Fruit fly (Drosophila melanogaster): Measurements from ENCODE around the gene COX5A.

COX5A gene

DNA sequence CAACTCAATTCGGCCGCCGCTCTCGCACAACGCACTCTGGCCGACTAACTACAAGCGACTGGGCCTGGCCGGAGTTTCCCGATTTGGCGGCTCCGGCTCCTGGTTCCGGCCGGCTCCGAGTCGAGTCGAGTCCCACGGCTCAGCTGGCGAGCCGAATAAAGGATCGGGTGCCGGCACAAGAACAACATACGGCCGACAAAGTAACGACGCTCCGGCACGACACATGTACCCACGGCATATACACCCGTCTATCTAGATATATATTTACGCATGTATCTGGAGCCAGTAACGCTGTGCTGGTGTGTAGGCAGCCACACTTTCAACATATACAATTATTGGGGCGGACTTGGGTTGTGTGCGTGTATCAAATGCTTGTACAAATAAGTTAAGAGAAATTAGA lies 47.7 kb upstream of the COX5A start:
- TF ChIP-seq Dfd (GFP tag; optimal IDR thresholded peaks at IDR 0.05): no peak
- TF ChIP-seq rgr (GFP tag; optimal IDR thresholded peaks at IDR 0.05): no peak
- no peak for TF ChIP-seq sage (GFP tag; optimal IDR thresholded peaks at IDR 0.05)
- TF ChIP-seq h (GFP tag; optimal IDR thresholded peaks at IDR 0.05): no peak
- no peak for TF ChIP-seq lola (GFP tag; optimal IDR thresholded peaks at IDR 0.05)
- TF ChIP-seq Mio (GFP tag; optimal IDR thresholded peaks at IDR 0.05): no peak
- no peak for TF ChIP-seq sv (GFP tag; optimal IDR thresholded peaks at IDR 0.05)
- no peak for TF ChIP-seq brk (GFP tag; optimal IDR thresholded peaks at IDR 0.05)
- TF ChIP-seq dl (GFP tag; optimal IDR thresholded peaks at IDR 0.05; ENCODE audit: insufficient read depth in 1 of 2, partially characterized antibody in 2 of 2): no peak
- TF ChIP-seq psq (GFP tag; optimal IDR thresholded peaks at IDR 0.05): no peak
- no peak for TF ChIP-seq dmrt93B (GFP tag; optimal IDR thresholded peaks at IDR 0.05)
- no peak for TF ChIP-seq Dif (GFP tag; optimal IDR thresholded peaks at IDR 0.05; ENCODE audit: partially characterized antibody)
- TF ChIP-seq CrebA (GFP tag; optimal IDR thresholded peaks at IDR 0.05; ENCODE audit: borderline replicate concordance): no peak
- no peak for TF ChIP-seq Jra (GFP tag; optimal IDR thresholded peaks at IDR 0.05)
- TF ChIP-seq Hnf4 (GFP tag; optimal IDR thresholded peaks at IDR 0.05): no peak
- TF ChIP-seq br (GFP tag; optimal IDR thresholded peaks at IDR 0.05): no peak
- no peak for TF ChIP-seq jim (GFP tag; optimal IDR thresholded peaks at IDR 0.05)
- no peak for TF ChIP-seq Hr78 (GFP tag; optimal IDR thresholded peaks at IDR 0.05)
- TF ChIP-seq fru (GFP tag; optimal IDR thresholded peaks at IDR 0.05): no peak

DNA sequence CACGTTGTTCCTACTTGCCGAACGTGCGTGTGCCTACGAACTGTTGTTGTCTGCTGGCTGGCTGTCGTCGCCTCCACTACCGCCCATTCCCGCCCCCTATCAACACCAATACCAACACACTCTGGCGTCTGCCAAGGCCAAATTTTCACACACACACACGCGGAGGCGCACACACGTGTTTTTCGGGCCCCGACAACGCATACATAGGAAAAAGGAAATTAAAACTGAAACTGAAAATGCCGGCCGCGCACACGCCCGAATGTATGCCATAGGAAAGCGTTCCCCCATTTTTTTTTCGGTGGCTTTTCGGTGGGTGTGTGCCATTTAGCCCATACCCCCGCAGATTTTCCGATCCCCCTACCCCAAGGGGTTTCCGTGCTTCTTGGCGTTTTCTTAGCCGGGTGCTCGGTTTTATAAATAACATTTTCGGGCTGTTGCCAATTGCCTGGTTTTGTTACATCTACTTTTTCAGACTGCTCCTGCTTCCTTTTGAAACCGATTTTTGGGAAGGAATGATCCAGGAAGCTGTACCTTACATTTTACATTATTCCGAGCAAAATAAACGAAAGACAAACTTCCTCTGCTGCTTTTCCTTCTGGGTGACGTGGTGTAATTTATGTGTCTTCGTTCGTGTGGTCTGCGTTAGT lies 46.9 kb upstream of the COX5A start:
- TF ChIP-seq tai (GFP tag; optimal IDR thresholded peaks at IDR 0.05) (no peak), br (GFP tag; optimal IDR thresholded peaks at IDR 0.05) (no peak), lola (GFP tag; optimal IDR thresholded peaks at IDR 0.05) (no peak), Jra (GFP tag; optimal IDR thresholded peaks at IDR 0.05) (no peak), Sp1 (GFP tag; optimal IDR thresholded peaks at IDR 0.05) (no peak), woc (GFP tag; optimal IDR thresholded peaks at IDR 0.05) (no peak), N (GFP tag; optimal IDR thresholded peaks at IDR 0.05) (no peak), ey (GFP tag; optimal IDR thresholded peaks at IDR 0.05) (no peak), brk (GFP tag; optimal IDR thresholded peaks at IDR 0.05) (no peak)

DNA sequence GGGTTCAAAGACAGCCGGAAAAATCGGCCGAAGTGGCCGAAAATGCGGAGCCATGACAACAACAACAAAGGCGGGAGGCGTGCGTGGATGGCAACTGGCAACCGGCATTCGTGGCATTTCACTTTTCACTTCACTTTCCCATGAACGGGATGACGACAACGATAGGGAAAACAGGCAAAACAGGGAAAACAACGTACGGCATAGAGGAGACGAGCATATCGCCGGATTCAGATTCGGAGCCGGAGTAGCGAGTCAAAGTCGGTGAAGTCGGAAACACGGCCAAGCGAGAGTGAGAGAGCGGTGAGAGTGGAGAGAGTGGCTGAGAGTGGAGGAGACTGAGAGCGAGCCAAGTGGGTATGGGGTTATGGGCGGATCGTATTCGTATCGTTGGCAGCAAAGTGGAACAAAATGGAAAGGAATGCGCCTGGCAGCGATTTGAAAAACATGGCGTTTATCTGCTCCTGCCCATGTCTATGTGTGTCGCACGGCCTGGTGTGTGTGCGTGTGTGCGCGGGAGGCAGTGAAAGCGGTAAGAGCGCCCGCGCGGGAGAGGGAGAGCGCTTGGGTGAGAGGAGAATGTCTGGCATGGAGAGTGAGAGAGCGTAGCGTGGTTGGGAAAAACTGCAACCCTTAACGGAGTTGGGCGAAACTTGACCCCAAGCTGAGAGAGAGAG lies 45.7 kb upstream of the COX5A start:
- TF ChIP-seq rgr (GFP tag; optimal IDR thresholded peaks at IDR 0.05): no peak
- TF ChIP-seq Dif (GFP tag; optimal IDR thresholded peaks at IDR 0.05; ENCODE audit: partially characterized antibody): peak; percentile 5
- peak; percentile 37 to 56 for TF ChIP-seq dl (GFP tag; optimal IDR thresholded peaks at IDR 0.05; ENCODE audit: insufficient read depth in 1 of 2, partially characterized antibody in 2 of 2)
- peak; percentile 9 for TF ChIP-seq Vsx2 (GFP tag; optimal IDR thresholded peaks at IDR 0.05; ENCODE audit: partially characterized antibody)

DNA sequence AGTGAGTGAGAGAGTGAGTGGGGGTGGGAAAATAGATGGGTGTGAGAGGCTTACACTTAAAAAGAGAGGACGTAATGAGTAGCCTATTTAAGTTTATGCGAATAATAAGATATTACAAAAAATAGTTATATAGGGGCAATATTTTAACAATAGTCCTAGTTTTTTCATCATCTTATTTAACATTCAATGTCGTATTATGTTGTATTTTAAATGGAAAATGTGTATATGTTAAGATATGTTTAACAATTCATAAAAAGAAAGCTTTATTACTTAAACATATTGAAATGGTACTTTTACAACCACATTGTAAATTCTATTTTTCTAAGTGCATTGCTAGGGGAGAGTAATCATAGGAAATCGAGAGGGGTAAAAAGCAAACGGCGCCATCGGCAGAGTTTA lies 45.2 kb upstream of the COX5A start:
- TF ChIP-seq ey (GFP tag; optimal IDR thresholded peaks at IDR 0.05) (peak; percentile 42), Hnf4 (GFP tag; optimal IDR thresholded peaks at IDR 0.05) (peak; percentile 5), dsf (GFP tag; optimal IDR thresholded peaks at IDR 0.05; ENCODE audit: borderline replicate concordance) (no peak), br (GFP tag; optimal IDR thresholded peaks at IDR 0.05) (no peak), HLH106 (tag; optimal IDR thresholded peaks at IDR 0.05) (peak; percentile 59), foxo (GFP tag; optimal IDR thresholded peaks at IDR 0.05) (peak in 1 of 2 experiments; percentile 62), Mio (GFP tag; optimal IDR thresholded peaks at IDR 0.05) (no peak), N (GFP tag; optimal IDR thresholded peaks at IDR 0.05) (no peak), Myc (optimal IDR thresholded peaks at IDR 0.05) (no peak), Jra (GFP tag; optimal IDR thresholded peaks at IDR 0.05) (no peak), OdsH (GFP tag; optimal IDR thresholded peaks at IDR 0.05) (peak; percentile 52), h (GFP tag; optimal IDR thresholded peaks at IDR 0.05) (peak; percentile 39), CG9705 (GFP tag; optimal IDR thresholded peaks at IDR 0.05) (no peak), Sp1 (GFP tag; optimal IDR thresholded peaks at IDR 0.05) (peak; percentile 70), tai (GFP tag; optimal IDR thresholded peaks at IDR 0.05) (no peak), rgr (GFP tag; optimal IDR thresholded peaks at IDR 0.05) (peak; percentile 20), dl (GFP tag; optimal IDR thresholded peaks at IDR 0.05; ENCODE audit: insufficient read depth in 1 of 2, partially characterized antibody in 2 of 2) (no peak), sage (GFP tag; optimal IDR thresholded peaks at IDR 0.05) (no peak), fru (GFP tag; optimal IDR thresholded peaks at IDR 0.05) (peak; percentile 55), woc (GFP tag; optimal IDR thresholded peaks at IDR 0.05) (peak; percentile 40)
